Fruit fly (Drosophila melanogaster) whole organism, embryonic: ENCODE measurements around the gene Lsp1alpha.

ENCODE experiments used
- B-H2 ChIP-seq: fragments of 200-800 bp; sonication (Bioruptor generic); optimal IDR thresholded peaks from 2 replicates; lab custom pipeline; 2018; ENCODE audit warnings: missing biosample characterization, mild to moderate bottlenecking, missing genetic modification characterization
- CG10654 ChIP-seq: fragments of 200-800 bp; sonication (Bioruptor generic); optimal IDR thresholded peaks from 2 replicates; lab custom pipeline; 2016; ENCODE audit warnings: missing biosample characterization, missing genetic modification characterization
- CG10959 ChIP-seq: fragments of 200-800 bp; sonication (Bioruptor generic); IDR thresholded peaks from 2 replicates; pipeline ENCODE4 v1.3.6; 2022; ENCODE audit warnings: missing biosample characterization, missing genetic modification characterization
- CG10979 ChIP-seq: fragments of 200-800 bp; sonication (Bioruptor generic); optimal IDR thresholded peaks from 2 replicates; lab custom pipeline; 2018; ENCODE audit warnings: missing biosample characterization, mild to moderate bottlenecking, missing genetic modification characterization, moderate library complexity
- CG13775 ChIP-seq: fragments of 200-800 bp; sonication (Bioruptor generic); optimal IDR thresholded peaks from 3 replicates; lab custom pipeline; 2017; ENCODE audit warnings: missing biosample characterization, mild to moderate bottlenecking, missing genetic modification characterization
- CG15073 ChIP-seq: fragments of 200-800 bp; sonication (Bioruptor generic); optimal IDR thresholded peaks from 2 replicates; lab custom pipeline; 2016; ENCODE audit warnings: missing biosample characterization, missing genetic modification characterization
- CG17359 ChIP-seq: fragments of 200-800 bp; sonication (Bioruptor generic); optimal IDR thresholded peaks from 3 replicates; lab custom pipeline; 2018; ENCODE audit warnings: missing biosample characterization, mild to moderate bottlenecking, missing genetic modification characterization, moderate library complexity
- CG30403 ChIP-seq: fragments of 200-800 bp; sonication (Bioruptor generic); optimal IDR thresholded peaks from 3 replicates; lab custom pipeline; 2016; ENCODE audit warnings: missing biosample characterization, missing genetic modification characterization
- CG31365 ChIP-seq: fragments of 200-800 bp; sonication (Bioruptor generic); optimal IDR thresholded peaks from 2 replicates; lab custom pipeline; 2018; ENCODE audit warnings: missing biosample characterization, mild to moderate bottlenecking, missing genetic modification characterization
- CG32772 ChIP-seq: fragments of 200-800 bp; sonication (Bioruptor generic); IDR thresholded peaks from 2 replicates; pipeline ENCODE4 v1.3.6; 2022; ENCODE audit warnings: missing biosample characterization, missing genetic modification characterization
- CG43689 ChIP-seq: fragments of 200-800 bp; sonication (Bioruptor generic); IDR thresholded peaks from 2 replicates; pipeline ENCODE4 v1.3.6; 2022; ENCODE audit warnings: missing biosample characterization, missing genetic modification characterization
- CG4404 ChIP-seq: fragments of 200-800 bp; sonication (Bioruptor generic); IDR thresholded peaks from 2 replicates; pipeline ENCODE4 v1.3.6; 2022; ENCODE audit warnings: missing biosample characterization, missing genetic modification characterization
- CG6765 ChIP-seq: fragments of 200-800 bp; sonication (Bioruptor generic); optimal IDR thresholded peaks from 3 replicates; lab custom pipeline; 2017; ENCODE audit warnings: missing biosample characterization, mild to moderate bottlenecking, missing genetic modification characterization
- CG7271 ChIP-seq: fragments of 200-800 bp; sonication (Bioruptor generic); optimal IDR thresholded peaks from 2 replicates; lab custom pipeline; 2018; ENCODE audit warnings: missing biosample characterization, mild to moderate bottlenecking, missing genetic modification characterization, moderate library complexity
- CG9876 ChIP-seq: fragments of 200-800 bp; sonication (Bioruptor generic); optimal IDR thresholded peaks from 2 replicates; lab custom pipeline; 2016; ENCODE audit warnings: missing biosample characterization, missing genetic modification characterization
- D ChIP-seq, 2 experiments: fragments of 200-800 bp in 1 of 2; fragments of >200 bp in 1 of 2; sonication (Bioruptor generic) in 1 of 2; optimal IDR thresholded peaks; 2 replicates in 1 of 2; 3 replicates in 1 of 2; lab custom pipeline; 2017; ENCODE audit warnings: mild to moderate bottlenecking in 1 of 2, missing biosample characterization in 1 of 2, missing genetic modification characterization in 1 of 2, missing genetic modification reagents in 1 of 2
- Doc3 ChIP-seq: fragments of 200-800 bp; sonication (Bioruptor generic); IDR thresholded peaks from 3 replicates; pipeline ENCODE4 v1.3.6; 2022; ENCODE audit warnings: missing biosample characterization, missing genetic modification characterization; ENCODE audit not compliant: partially characterized antibody
- Elba2 ChIP-seq: fragments of 200-800 bp; sonication (Bioruptor generic); optimal IDR thresholded peaks from 3 replicates; lab custom pipeline; 2016; ENCODE audit warnings: missing biosample characterization, missing genetic modification characterization
- H2.0 ChIP-seq: fragments of 200-800 bp; sonication (Bioruptor generic); IDR thresholded peaks from 2 replicates; pipeline ENCODE4 v1.3.6; 2022; ENCODE audit warnings: missing biosample characterization, missing genetic modification characterization
- HHEX ChIP-seq: fragments of 200-800 bp; sonication (Bioruptor generic); optimal IDR thresholded peaks from 3 replicates; lab custom pipeline; 2017; ENCODE audit warnings: missing biosample characterization, mild to moderate bottlenecking, missing genetic modification characterization, missing genetic modification reagents
- Jarid2 ChIP-seq: fragments of 200-800 bp; sonication (Bioruptor generic); optimal IDR thresholded peaks from 3 replicates; lab custom pipeline; 2017; ENCODE audit warnings: mild to moderate bottlenecking, missing biosample characterization, missing genetic modification reagents, missing genetic modification characterization
- Max ChIP-seq: fragments of 200-800 bp; sonication (Bioruptor generic); optimal IDR thresholded peaks from 2 replicates; lab custom pipeline; 2016; ENCODE audit warnings: missing biosample characterization, mild to moderate bottlenecking, missing genetic modification characterization
- Med ChIP-seq: fragments of 200-800 bp; sonication (Bioruptor generic); peaks from one replicate; lab custom pipeline; 2016; ENCODE audit warnings: missing biosample characterization, missing genetic modification characterization, mild to moderate bottlenecking, inconsistent platforms, moderate library complexity
- Meics ChIP-seq: fragments of 200-800 bp; sonication (Bioruptor generic); optimal IDR thresholded peaks from 2 replicates; lab custom pipeline; 2017; ENCODE audit warnings: missing biosample characterization, mild to moderate bottlenecking, missing genetic modification characterization
- Nf-YA ChIP-seq: fragments of 200-800 bp; sonication (Bioruptor generic); IDR thresholded peaks from 2 replicates; pipeline ENCODE4 v1.3.6; 2022; ENCODE audit warnings: missing biosample characterization, missing genetic modification characterization
- Sry-β ChIP-seq: fragments of 200-800 bp; sonication (Bioruptor generic); optimal IDR thresholded peaks from 2 replicates; lab custom pipeline; 2018; ENCODE audit warnings: missing biosample characterization, mild to moderate bottlenecking, missing genetic modification characterization, moderate library complexity
- bbx ChIP-seq: fragments of 200-800 bp; sonication (Bioruptor generic); IDR thresholded peaks from 2 replicates; pipeline ENCODE4 v1.3.6; 2022; ENCODE audit warnings: missing biosample characterization, missing genetic modification characterization; ENCODE audit not compliant: partially characterized antibody
- btn ChIP-seq: fragments of 200-800 bp; sonication (Bioruptor generic); optimal IDR thresholded peaks from 2 replicates; lab custom pipeline; 2016; ENCODE audit warnings: missing biosample characterization, missing genetic modification characterization
- cad ChIP-seq: fragments of >200 bp; optimal IDR thresholded peaks from 2 replicates; lab custom pipeline; 2017; ENCODE audit warnings: missing biosample characterization, missing genetic modification characterization
- crp ChIP-seq, 2 experiments: fragments of 200-800 bp; sonication (Bioruptor generic); optimal IDR thresholded peaks; 2 replicates in 1 of 2; 3 replicates in 1 of 2; lab custom pipeline; 2017; ENCODE audit warnings: missing biosample characterization in 2 of 2, missing genetic modification characterization in 2 of 2, mild to moderate bottlenecking in 1 of 2, moderate library complexity in 1 of 2
- dan ChIP-seq: fragments of 200-800 bp; sonication (Bioruptor generic); IDR thresholded peaks from 2 replicates; pipeline ENCODE4 v1.3.6; 2022; ENCODE audit warnings: missing biosample characterization, missing genetic modification characterization
- disco-r ChIP-seq: fragments of 200-800 bp; sonication (Bioruptor generic); optimal IDR thresholded peaks from 2 replicates; lab custom pipeline; 2016; ENCODE audit warnings: missing biosample characterization, missing genetic modification characterization
- fd102C ChIP-seq: fragments of 200-800 bp; sonication (Bioruptor generic); optimal IDR thresholded peaks from 2 replicates; lab custom pipeline; 2018; ENCODE audit warnings: missing biosample characterization, mild to moderate bottlenecking, missing genetic modification characterization, moderate library complexity
- fd64A ChIP-seq: fragments of 200-800 bp; sonication (Bioruptor generic); optimal IDR thresholded peaks from 3 replicates; lab custom pipeline; 2018; ENCODE audit warnings: missing biosample characterization, mild to moderate bottlenecking, missing genetic modification characterization
- fu2 ChIP-seq: fragments of 200-800 bp; sonication (Bioruptor generic); optimal IDR thresholded peaks from 2 replicates; lab custom pipeline; 2016; ENCODE audit warnings: missing biosample characterization, missing genetic modification characterization
- gcm ChIP-seq: fragments of 200-800 bp; sonication (Bioruptor generic); optimal IDR thresholded peaks from 2 replicates; lab custom pipeline; 2019; ENCODE audit warnings: missing biosample characterization, mild to moderate bottlenecking, missing genetic modification characterization, moderate library complexity
- hkb ChIP-seq, 2 experiments: fragments of 200-800 bp in 1 of 2; fragments of >200 bp in 1 of 2; sonication (Bioruptor generic) in 1 of 2; IDR thresholded peaks in 1 of 2; optimal IDR thresholded peaks in 1 of 2; 2 replicates each; pipeline versions ENCODE4 v1.3.6 to Lab custom; 2017 to 2022; ENCODE audit warnings: missing biosample characterization in 1 of 2, missing genetic modification characterization in 1 of 2
- kah ChIP-seq: fragments of 200-800 bp; sonication (Bioruptor generic); optimal IDR thresholded peaks from 2 replicates; lab custom pipeline; 2018; ENCODE audit warnings: missing biosample characterization, mild to moderate bottlenecking, missing genetic modification characterization
- ken ChIP-seq: fragments of 200-800 bp; sonication (Bioruptor generic); IDR thresholded peaks from 3 replicates; pipeline ENCODE4 v1.3.6; 2022; ENCODE audit warnings: missing biosample characterization, missing genetic modification characterization
- nerfin-1 ChIP-seq: fragments of 200-800 bp; sonication (Bioruptor generic); optimal IDR thresholded peaks from 3 replicates; lab custom pipeline; 2019; ENCODE audit warnings: missing biosample characterization, mild to moderate bottlenecking, missing genetic modification characterization, moderate library complexity
- peb ChIP-seq: fragments of 200-800 bp; sonication (Bioruptor generic); IDR thresholded peaks from 2 replicates; pipeline ENCODE4 v1.3.6; 2022; ENCODE audit warnings: missing biosample characterization, missing genetic modification characterization
- pho ChIP-seq: fragments of 200-800 bp; sonication (Bioruptor generic); optimal IDR thresholded peaks from 2 replicates; lab custom pipeline; 2016; ENCODE audit warnings: missing biosample characterization, missing genetic modification characterization
- slou ChIP-seq: fragments of 200-800 bp; sonication (Bioruptor generic); optimal IDR thresholded peaks from 3 replicates; lab custom pipeline; 2016; ENCODE audit warnings: missing biosample characterization, missing genetic modification characterization
- ssp ChIP-seq: fragments of 200-800 bp; sonication (Bioruptor generic); IDR thresholded peaks from 2 replicates; pipeline ENCODE4 v1.3.6; 2022; ENCODE audit warnings: missing biosample characterization, missing genetic modification characterization
- stwl ChIP-seq: fragments of 200-800 bp; sonication (Bioruptor generic); optimal IDR thresholded peaks from 3 replicates; lab custom pipeline; 2018; ENCODE audit warnings: missing biosample characterization, mild to moderate bottlenecking, missing genetic modification characterization, moderate library complexity
- tll ChIP-seq, 2 experiments: fragments of 200-800 bp in 1 of 2; fragments of >200 bp in 1 of 2; sonication (Bioruptor generic) in 1 of 2; optimal IDR thresholded peaks; 2 replicates each; lab custom pipeline; 2017 to 2019; ENCODE audit warnings: missing biosample characterization in 2 of 2, missing genetic modification characterization in 2 of 2, mild to moderate bottlenecking in 1 of 2, moderate library complexity in 1 of 2
- trem ChIP-seq: fragments of 200-800 bp; optimal IDR thresholded peaks from 3 replicates; lab custom pipeline; 2019; ENCODE audit warnings: missing biosample characterization, mild to moderate bottlenecking, missing genetic modification characterization, moderate library complexity
- zfh2 ChIP-seq: fragments of 200-800 bp; sonication (Bioruptor generic); optimal IDR thresholded peaks from 2 replicates; lab custom pipeline; 2016; ENCODE audit warnings: missing biosample characterization, missing genetic modification characterization

The Lsp1alpha gene

dm6 chrX:12466541-12467240 is 23.4 kb upstream of the Lsp1alpha start (continued):
- no peak for TF ChIP-seq CG9876 (GFP tag; lab: Kevin White, UChicago)
- no peak for TF ChIP-seq trem (tag; lab: Kevin White, UChicago)
- TF ChIP-seq D (optimal IDR thresholded peaks at IDR 0.05; lab: Kevin White, UChicago) = no peak
- peak; percentile 46 for TF ChIP-seq D (GFP tag; optimal IDR thresholded peaks at IDR 0.05; lab: Kevin White, UChicago)
- TF ChIP-seq fd64A (GFP tag; lab: Kevin White, UChicago) = no peak
- no peak for TF ChIP-seq CG10959 (GFP tag; lab: Robert Waterston, UW)
- no peak for TF ChIP-seq Sry-β
- no peak for TF ChIP-seq dan (GFP tag; lab: Robert Waterston, UW)
- TF ChIP-seq ken (GFP tag; lab: Robert Waterston, UW) = no peak
- no peak for TF ChIP-seq Doc3 (GFP tag; lab: Robert Waterston, UW)
- TF ChIP-seq B-H2 (GFP tag; lab: Kevin White, UChicago) = no peak
- no peak for TF ChIP-seq CG7271
- TF ChIP-seq HHEX (GFP tag; lab: Kevin White, UChicago) = peak; percentile 55
- TF ChIP-seq Nf-YA (GFP tag; lab: Robert Waterston, UW) = no peak
- no peak for TF ChIP-seq peb (GFP tag; lab: Robert Waterston, UW)
- TF ChIP-seq CG10979 (tag; lab: Kevin White, UChicago) = peak; percentile 43
- no peak for TF ChIP-seq H2.0 (GFP tag; lab: Robert Waterston, UW)
- no peak for TF ChIP-seq disco-r (GFP tag; lab: Kevin White, UChicago)
- no peak for TF ChIP-seq CG4404 (GFP tag; lab: Robert Waterston, UW)
- peak; percentile 56 for TF ChIP-seq CG17359
- TF ChIP-seq CG6765 (GFP tag; lab: Kevin White, UChicago) = peak; percentile 22
- no peak for TF ChIP-seq fd102C (GFP tag; lab: Kevin White, UChicago)
- TF ChIP-seq Med = peak; percentile 87
- peak; percentile 63 for TF ChIP-seq Meics (GFP tag; lab: Kevin White, UChicago)
- no peak for TF ChIP-seq btn (GFP tag; lab: Kevin White, UChicago)
- no peak for TF ChIP-seq slou (GFP tag; lab: Kevin White, UChicago)
- TF ChIP-seq Max (GFP tag; lab: Kevin White, UChicago) = peak; percentile 25
- no peak for TF ChIP-seq CG31365 (tag; lab: Kevin White, UChicago)
- peak; percentile 31 for TF ChIP-seq pho (GFP tag; lab: Kevin White, UChicago)
- TF ChIP-seq CG30403 (GFP tag; lab: Kevin White, UChicago) = peak; percentile 65
- TF ChIP-seq hkb (optimal IDR thresholded peaks at IDR 0.05; lab: Kevin White, UChicago) = no peak
- peak; percentile 33; the same call in 1 of the 2 replicates for TF ChIP-seq hkb (GFP tag; IDR thresholded peaks at IDR 0.05; lab: Robert Waterston, UW)
- TF ChIP-seq bbx (GFP tag; lab: Robert Waterston, UW) = no peak
- TF ChIP-seq tll (GFP tag; optimal IDR thresholded peaks at IDR 0.05; lab: Kevin White, UChicago) = no peak
- TF ChIP-seq CG32772 = no peak
- no peak for TF ChIP-seq CG15073
- TF ChIP-seq Jarid2 = no peak
- peak; percentile 21 for TF ChIP-seq CG13775 (GFP tag; lab: Kevin White, UChicago)
- peak; percentile 52 for TF ChIP-seq nerfin-1 (tag; lab: Kevin White, UChicago)
- no peak for TF ChIP-seq ssp (GFP tag; lab: Robert Waterston, UW)
- TF ChIP-seq kah = no peak
- TF ChIP-seq fu2 (GFP tag; lab: Kevin White, UChicago) = peak; percentile 10
- peak; percentile 82 for TF ChIP-seq Elba2 (GFP tag; lab: Kevin White, UChicago)
- no peak for TF ChIP-seq stwl
- TF ChIP-seq zfh2 (GFP tag; lab: Kevin White, UChicago) = peak; percentile 40
- peak; percentile 16 for TF ChIP-seq CG10654 (GFP tag; lab: Kevin White, UChicago)
- TF ChIP-seq cad (GFP tag; lab: Kevin White, UChicago) = no peak
- no peak for TF ChIP-seq CG43689 (GFP tag; lab: Robert Waterston, UW)
- no peak for TF ChIP-seq crp (GFP tag; optimal IDR thresholded peaks at IDR 0.05; lab: Kevin White, UChicago)
- peak; percentile 24 for TF ChIP-seq gcm
